Worm (Caenorhabditis elegans): ENCODE data around the gene scl-6.

DNA sequence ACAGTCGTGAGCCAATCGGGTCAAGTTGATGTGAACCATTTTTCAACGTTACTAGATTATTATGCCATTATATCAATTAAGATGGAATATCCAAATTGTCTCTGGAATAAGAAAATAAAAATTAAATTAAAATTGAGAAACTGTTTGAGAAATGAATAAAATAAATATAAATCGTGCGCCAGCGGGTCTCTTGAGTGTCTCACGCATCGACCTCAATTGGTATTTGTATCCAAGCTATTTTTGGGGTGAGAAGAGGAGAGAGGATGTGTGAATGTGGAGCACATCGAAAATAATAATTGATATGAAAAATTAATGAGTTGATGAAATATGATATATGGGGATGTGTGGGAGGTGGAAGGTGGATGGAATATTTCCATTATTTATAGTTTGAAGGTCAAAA is 29.7 kb upstream of the scl-6 start, which contains the start of gene F49E11.2:
- TF ChIP-seq hlh-30 (tag; optimal IDR thresholded peaks at IDR 0.05; ENCODE audit: insufficient read depth) (no peak), pha-4 (tag; optimal IDR thresholded peaks at IDR 0.05) (no peak), tbx-7 (tag; optimal IDR thresholded peaks at IDR 0.05) (no peak), pqm-1 (tag; optimal IDR thresholded peaks at IDR 0.05) (no peak), ceh-19 (GFP tag; optimal IDR thresholded peaks at IDR 0.05) (no peak), madf-2 (tag; optimal IDR thresholded peaks at IDR 0.05) (no peak), che-1 (tag; optimal IDR thresholded peaks at IDR 0.05) (no peak)
